In genomic region chr2L:14094606-14095005, dm6 we compare ENCODE assay signal across 5 fruit fly cellular contexts.
A peak's percentile ranks its signal among the peaks of the same experiment; 100 is the strongest.
TF ChIP-seq lines count a peak whose summit lies in the region.

No protein-coding gene starts in this region.

- peak; percentile 100 for TF ChIP-seq CTCF in S2 (optimal IDR thresholded peaks at IDR 0.05; lab: Kevin White, UChicago)
- peak; percentile 92 for TF ChIP-seq CTCF in whole organism, embryonic (GFP tag; optimal IDR thresholded peaks at IDR 0.05; lab: Kevin White, UChicago)

TF ChIP-seq in whole organism, adult, 20 proteins besides CTCF, POLR2A, EP300 and RAD21:
- no peak for TF ChIP-seq cic (GFP tag; optimal IDR thresholded peaks at IDR 0.05; lab: Kevin White, UChicago)
- peak; percentile 9 for TF ChIP-seq Mnt (GFP tag; optimal IDR thresholded peaks at IDR 0.05; lab: Kevin White, UChicago)
- TF ChIP-seq pad (GFP tag; optimal IDR thresholded peaks at IDR 0.05; lab: Kevin White, UChicago), result peak; percentile 15
- no peak for TF ChIP-seq CG5204 (GFP tag; optimal IDR thresholded peaks at IDR 0.05; lab: Kevin White, UChicago)
- peak; percentile 2 for TF ChIP-seq Clk (GFP tag; optimal IDR thresholded peaks at IDR 0.05; lab: Kevin White, UChicago)
- no peak for TF ChIP-seq tj (GFP tag; optimal IDR thresholded peaks at IDR 0.05; lab: Kevin White, UChicago)
- TF ChIP-seq CG7045 (GFP tag; optimal IDR thresholded peaks at IDR 0.05; lab: Kevin White, UChicago), result no peak
- no peak for TF ChIP-seq cnc (optimal IDR thresholded peaks at IDR 0.05; lab: Kevin White, UChicago)
- TF ChIP-seq CG14711 (tag; optimal IDR thresholded peaks at IDR 0.05; lab: Kevin White, UChicago), result no peak
- peak; percentile 23 for TF ChIP-seq Hr96 (GFP tag; optimal IDR thresholded peaks at IDR 0.05; lab: Kevin White, UChicago)
- no peak for TF ChIP-seq CG33017 (tag; optimal IDR thresholded peaks at IDR 0.05; lab: Kevin White, UChicago)
- no peak for TF ChIP-seq ovo (GFP tag; optimal IDR thresholded peaks at IDR 0.05; lab: Kevin White, UChicago)
- peak; percentile 25 for TF ChIP-seq Crg-1 (GFP tag; optimal IDR thresholded peaks at IDR 0.05; lab: Kevin White, UChicago)
- TF ChIP-seq toe (GFP tag; optimal IDR thresholded peaks at IDR 0.05; lab: Kevin White, UChicago), result no peak
- no peak for TF ChIP-seq kay (GFP tag; lab: Kevin White, UChicago; ENCODE audit: borderline replicate concordance)
- TF ChIP-seq CG1620 (GFP tag; optimal IDR thresholded peaks at IDR 0.05; lab: Kevin White, UChicago), result peak; percentile 61
- no peak for TF ChIP-seq bab1 (GFP tag; optimal IDR thresholded peaks at IDR 0.05; lab: Kevin White, UChicago)
- no peak for TF ChIP-seq CG11617 (GFP tag; optimal IDR thresholded peaks at IDR 0.05; lab: Kevin White, UChicago)
- TF ChIP-seq CG12768 (GFP tag; optimal IDR thresholded peaks at IDR 0.05; lab: Kevin White, UChicago), result no peak
- no peak for TF ChIP-seq CG7101 (tag; optimal IDR thresholded peaks at IDR 0.05; lab: Kevin White, UChicago)

TF ChIP-seq in whole organism, embryonic, 481 proteins besides CTCF, POLR2A, EP300 and RAD21 (continues in another document):
- TF ChIP-seq unc-4 (GFP tag; IDR thresholded peaks at IDR 0.05; lab: Robert Waterston, UW; ENCODE audit: partially characterized antibody) (no peak; the same call in 1 of the 2 replicates), CG15011 (GFP tag; optimal IDR thresholded peaks at IDR 0.05; lab: Kevin White, UChicago) (no peak), sna (GFP tag; IDR thresholded peaks at IDR 0.05; lab: Robert Waterston, UW; ENCODE audit: partially characterized antibody) (no peak), CG6854 (GFP tag; optimal IDR thresholded peaks at IDR 0.05; lab: Kevin White, UChicago) (no peak), Gug (GFP tag; IDR thresholded peaks at IDR 0.05; lab: Robert Waterston, UW) (peak; percentile 62), NC2α (GFP tag; optimal IDR thresholded peaks at IDR 0.05; lab: Kevin White, UChicago) (no peak), sc (optimal IDR thresholded peaks at IDR 0.05; lab: Kevin White, UChicago) (no peak), sc (GFP tag; optimal IDR thresholded peaks at IDR 0.05; lab: Kevin White, UChicago) (no peak), CG5245 (GFP tag; optimal IDR thresholded peaks at IDR 0.05; lab: Kevin White, UChicago) (peak; percentile 27), Six4 (GFP tag; optimal IDR thresholded peaks at IDR 0.05; lab: Kevin White, UChicago) (no peak), CG10321 (GFP tag; IDR thresholded peaks at IDR 0.05; lab: Robert Waterston, UW) (no peak), Usf (GFP tag; optimal IDR thresholded peaks at IDR 0.05; lab: Kevin White, UChicago) (no peak), CG10366 (GFP tag; IDR thresholded peaks at IDR 0.05; lab: Robert Waterston, UW) (no peak), stc (GFP tag; IDR thresholded peaks at IDR 0.05; lab: Robert Waterston, UW) (no peak), onecut (GFP tag; IDR thresholded peaks at IDR 0.05; lab: Robert Waterston, UW) (peak; percentile 38; the same call in 1 of the 2 replicates), CG10654 (GFP tag; optimal IDR thresholded peaks at IDR 0.05; lab: Kevin White, UChicago) (peak; percentile 17), Hr3 (GFP tag; optimal IDR thresholded peaks at IDR 0.05; lab: Kevin White, UChicago) (peak; percentile 23), CG7786 (GFP tag; optimal IDR thresholded peaks at IDR 0.05; lab: Kevin White, UChicago) (peak; percentile 45), Hr51 (GFP tag; optimal IDR thresholded peaks at IDR 0.05; lab: Kevin White, UChicago) (no peak), Trl (optimal IDR thresholded peaks at IDR 0.05; lab: Kevin White, UChicago) (no peak), Trl (GFP tag; optimal IDR thresholded peaks at IDR 0.05; lab: Kevin White, UChicago) (peak; percentile 30), CG3281 (GFP tag; optimal IDR thresholded peaks at IDR 0.05; lab: Kevin White, UChicago) (no peak), kni (GFP tag; optimal IDR thresholded peaks at IDR 0.05; lab: Kevin White, UChicago) (no peak), CG16813 (GFP tag; IDR thresholded peaks at IDR 0.05; lab: Robert Waterston, UW; ENCODE audit: partially characterized antibody) (peak; percentile 62)

TF ChIP-seq in whole organism, prepupa, 60 proteins besides CTCF, POLR2A, EP300 and RAD21:
- no peak for TF ChIP-seq esn (GFP tag; optimal IDR thresholded peaks at IDR 0.05; lab: Kevin White, UChicago)
- TF ChIP-seq OdsH (GFP tag; optimal IDR thresholded peaks at IDR 0.05; lab: Kevin White, UChicago), result no peak
- peak; percentile 53 for TF ChIP-seq CG31627 (GFP tag; optimal IDR thresholded peaks at IDR 0.05; lab: Kevin White, UChicago)
- no peak for TF ChIP-seq Sox102F (GFP tag; optimal IDR thresholded peaks at IDR 0.05; lab: Kevin White, UChicago)
- no peak for TF ChIP-seq net (GFP tag; optimal IDR thresholded peaks at IDR 0.05; lab: Kevin White, UChicago)
- no peak for TF ChIP-seq CG10631 (GFP tag; optimal IDR thresholded peaks at IDR 0.05; lab: Kevin White, UChicago)
- peak; percentile 34 for TF ChIP-seq CG3919 (GFP tag; optimal IDR thresholded peaks at IDR 0.05; lab: Kevin White, UChicago)
- TF ChIP-seq Smox (GFP tag; optimal IDR thresholded peaks at IDR 0.05; lab: Kevin White, UChicago), result no peak
- TF ChIP-seq CG7368 (GFP tag; optimal IDR thresholded peaks at IDR 0.05; lab: Kevin White, UChicago), result no peak
- no peak for TF ChIP-seq CG34406 (GFP tag; optimal IDR thresholded peaks at IDR 0.05; lab: Kevin White, UChicago)
- TF ChIP-seq vri (GFP tag; optimal IDR thresholded peaks at IDR 0.05; lab: Kevin White, UChicago), result no peak
- TF ChIP-seq achi (GFP tag; optimal IDR thresholded peaks at IDR 0.05; lab: Kevin White, UChicago), result no peak
- TF ChIP-seq Hr39 (GFP tag; optimal IDR thresholded peaks at IDR 0.05; lab: Kevin White, UChicago), result peak; percentile 38
- peak; percentile 47 for TF ChIP-seq cyc (GFP tag; optimal IDR thresholded peaks at IDR 0.05; lab: Kevin White, UChicago)
- TF ChIP-seq lz (GFP tag; optimal IDR thresholded peaks at IDR 0.05; lab: Kevin White, UChicago), result peak; percentile 22
- TF ChIP-seq Eip93F (GFP tag; optimal IDR thresholded peaks at IDR 0.05; lab: Kevin White, UChicago), result no peak
- TF ChIP-seq topi (GFP tag; optimal IDR thresholded peaks at IDR 0.05; lab: Kevin White, UChicago), result peak; percentile 6
TF ChIP-seq in whole organism, prepupa: peak in this region for 6.

TF ChIP-seq in whole organism, wandering third instar larva, 38 proteins besides CTCF, POLR2A, EP300 and RAD21:
- TF ChIP-seq N (GFP tag; optimal IDR thresholded peaks at IDR 0.05; lab: Kevin White, UChicago) (no peak), Rel (GFP tag; optimal IDR thresholded peaks at IDR 0.05; lab: Kevin White, UChicago) (no peak), Rel (tag; optimal IDR thresholded peaks at IDR 0.05; lab: Kevin White, UChicago) (no peak), h (GFP tag; optimal IDR thresholded peaks at IDR 0.05; lab: Kevin White, UChicago) (peak; percentile 8), rgr (GFP tag; optimal IDR thresholded peaks at IDR 0.05; lab: Kevin White, UChicago) (no peak), Sp1 (GFP tag; optimal IDR thresholded peaks at IDR 0.05; lab: Kevin White, UChicago) (no peak), sage (GFP tag; optimal IDR thresholded peaks at IDR 0.05; lab: Kevin White, UChicago) (no peak), Dfd (GFP tag; optimal IDR thresholded peaks at IDR 0.05; lab: Kevin White, UChicago) (no peak), Hr83 (GFP tag; optimal IDR thresholded peaks at IDR 0.05; lab: Kevin White, UChicago; ENCODE audit: poor library complexity, severe bottlenecking) (peak; percentile 77), Dif (GFP tag; optimal IDR thresholded peaks at IDR 0.05; lab: Kevin White, UChicago; ENCODE audit: partially characterized antibody) (no peak), woc (GFP tag; optimal IDR thresholded peaks at IDR 0.05; lab: Kevin White, UChicago) (no peak), CG32264 (GFP tag; optimal IDR thresholded peaks at IDR 0.05; lab: Kevin White, UChicago) (no peak), jim (GFP tag; optimal IDR thresholded peaks at IDR 0.05; lab: Kevin White, UChicago) (no peak), fru (GFP tag; optimal IDR thresholded peaks at IDR 0.05; lab: Kevin White, UChicago) (peak; percentile 9), dsf (GFP tag; optimal IDR thresholded peaks at IDR 0.05; lab: Kevin White, UChicago; ENCODE audit: borderline replicate concordance) (no peak), psq (GFP tag; optimal IDR thresholded peaks at IDR 0.05; lab: Kevin White, UChicago) (no peak), HLH106 (tag; optimal IDR thresholded peaks at IDR 0.05; lab: Kevin White, UChicago) (no peak), Jra (GFP tag; optimal IDR thresholded peaks at IDR 0.05; lab: Kevin White, UChicago) (peak; percentile 11), GATAd (GFP tag; optimal IDR thresholded peaks at IDR 0.05; lab: Kevin White, UChicago) (no peak), sv (GFP tag; optimal IDR thresholded peaks at IDR 0.05; lab: Kevin White, UChicago) (no peak), br (GFP tag; optimal IDR thresholded peaks at IDR 0.05; lab: Kevin White, UChicago) (no peak), usp (GFP tag; optimal IDR thresholded peaks at IDR 0.05; lab: Kevin White, UChicago) (no peak), pan (optimal IDR thresholded peaks at IDR 0.05; lab: Kevin White, UChicago) (no peak), dmrt93B (GFP tag; optimal IDR thresholded peaks at IDR 0.05; lab: Kevin White, UChicago) (no peak), dl (GFP tag; optimal IDR thresholded peaks at IDR 0.05; lab: Kevin White, UChicago; ENCODE audit: insufficient read depth in 1 of 2, partially characterized antibody in 2 of 2) (no peak), foxo (GFP tag; optimal IDR thresholded peaks at IDR 0.05; lab: Kevin White, UChicago) (peak in 1 of 2 experiments; percentile 58), brk (GFP tag; optimal IDR thresholded peaks at IDR 0.05; lab: Kevin White, UChicago) (no peak), tai (GFP tag; optimal IDR thresholded peaks at IDR 0.05; lab: Kevin White, UChicago) (peak; percentile 37), OdsH (GFP tag; optimal IDR thresholded peaks at IDR 0.05; lab: Kevin White, UChicago) (no peak), Hr78 (GFP tag; optimal IDR thresholded peaks at IDR 0.05; lab: Kevin White, UChicago) (no peak), Mio (GFP tag; optimal IDR thresholded peaks at IDR 0.05; lab: Kevin White, UChicago) (no peak), Myc (optimal IDR thresholded peaks at IDR 0.05; lab: Kevin White, UChicago) (peak; percentile 94), CrebA (GFP tag; optimal IDR thresholded peaks at IDR 0.05; lab: Kevin White, UChicago; ENCODE audit: borderline replicate concordance) (no peak), Abd-B (GFP tag; optimal IDR thresholded peaks at IDR 0.05; lab: Kevin White, UChicago) (no peak), Hnf4 (GFP tag; optimal IDR thresholded peaks at IDR 0.05; lab: Kevin White, UChicago) (peak; percentile 57), Vsx2 (GFP tag; optimal IDR thresholded peaks at IDR 0.05; lab: Kevin White, UChicago; ENCODE audit: partially characterized antibody) (no peak), ey (GFP tag; optimal IDR thresholded peaks at IDR 0.05; lab: Kevin White, UChicago) (no peak), lola (GFP tag; optimal IDR thresholded peaks at IDR 0.05; lab: Kevin White, UChicago) (no peak), CG9705 (GFP tag; optimal IDR thresholded peaks at IDR 0.05; lab: Kevin White, UChicago) (no peak)
TF ChIP-seq in whole organism, wandering third instar larva: peak in this region for 8.
